Worm (Caenorhabditis elegans) whole organism, young adult: Measurements from ENCODE around the gene W02B3.3.
A peak's percentile ranks its signal among the peaks of the same experiment; 100 is the strongest.

Experiments
- B0261.1 ChIP-seq: sonication (generic microtip); optimal IDR thresholded peaks from 2 replicates; lab custom pipeline; 2016; ENCODE audit warnings: mild to moderate bottlenecking, missing genetic modification characterization, moderate library complexity, missing compliant biosample characterization
- F10E7.11 ChIP-seq: sonication (generic microtip); optimal IDR thresholded peaks from 2 replicates; lab custom pipeline; 2017; ENCODE audit warnings: mild to moderate bottlenecking, missing genetic modification characterization, moderate library complexity, missing compliant biosample characterization
- F39B2.1 ChIP-seq: fragments of 200-800 bp; sonication (Bioruptor generic); IDR thresholded peaks from 2 replicates; pipeline ENCODE4 v1.3.6; 2022; ENCODE audit warnings: missing genetic modification reagents, missing genetic modification characterization, missing compliant biosample characterization
- ama-1 ChIP-seq, 3 experiments: fragments of 150-350 bp in 1 of 3; sonication (generic microtip) in 2 of 3; optimal IDR thresholded peaks; 2 replicates each; lab custom pipeline; 2014 to 2018; ENCODE audit warnings: missing biosample characterization in 2 of 3, missing genetic modification characterization in 2 of 3, missing genetic modification reagents in 2 of 3
- aptf-3 ChIP-seq: fragments of 200-800 bp; sonication (Bioruptor generic); IDR thresholded peaks from 2 replicates; pipeline ENCODE4 v1.3.6; 2022; ENCODE audit warnings: missing genetic modification characterization, missing compliant biosample characterization
- bed-1 ChIP-seq: fragments of 200-800 bp; sonication (Bioruptor generic); IDR thresholded peaks from 2 replicates; pipeline ENCODE4 v1.3.6; 2022; ENCODE audit warnings: missing genetic modification reagents, missing genetic modification characterization, missing compliant biosample characterization
- hsf-1 ChIP-seq: fragments of 200-800 bp; sonication (Bioruptor generic); IDR thresholded peaks from 2 replicates; pipeline ENCODE4 v1.3.6; 2022; ENCODE audit warnings: missing genetic modification reagents, missing genetic modification characterization, missing compliant biosample characterization
- let-526 ChIP-seq: fragments of 200-800 bp; sonication (Bioruptor generic); IDR thresholded peaks from 2 replicates; pipeline ENCODE4 v1.3.6; 2022; ENCODE audit warnings: missing genetic modification reagents, missing genetic modification characterization, missing compliant biosample characterization
- madf-10 ChIP-seq: sonication (generic microtip); optimal IDR thresholded peaks from 2 replicates; lab custom pipeline; 2016; ENCODE audit warnings: mild to moderate bottlenecking, missing genetic modification characterization, missing compliant biosample characterization
- nfya-2 ChIP-seq: fragments of 200-800 bp; sonication (Bioruptor generic); IDR thresholded peaks from 2 replicates; pipeline ENCODE4 v1.3.6; 2022; ENCODE audit warnings: missing genetic modification reagents, missing genetic modification characterization, missing compliant biosample characterization

DNA sequence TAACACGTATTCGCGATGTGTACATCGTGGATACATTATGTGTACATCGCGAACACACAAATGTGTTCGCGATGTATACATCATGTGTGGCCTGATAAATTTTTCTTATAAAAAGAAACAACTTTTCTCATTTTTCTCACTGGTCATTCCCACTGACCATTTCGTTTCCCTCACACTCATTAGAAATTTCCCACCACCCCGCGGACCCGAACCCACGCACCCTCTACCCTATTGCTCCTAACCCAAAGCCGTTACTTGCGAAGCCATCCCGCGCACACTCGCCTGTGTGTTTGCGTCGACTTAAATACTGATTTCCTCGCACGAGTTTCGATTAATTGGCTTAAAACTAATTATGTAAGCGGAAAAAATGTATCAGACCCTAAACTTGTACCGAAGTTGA lies 30.6 kb upstream of the W02B3.3 start:
- no peak for TF ChIP-seq aptf-3 (GFP tag; lab: Robert Waterston, UW)
- no peak; the same call in 1 of the 2 replicates for TF ChIP-seq hsf-1 (GFP tag; lab: Robert Waterston, UW)
- no peak for TF ChIP-seq ama-1 (optimal IDR thresholded peaks at IDR 0.05; lab: Kevin White, UChicago)
- TF ChIP-seq ama-1 (GFP tag; optimal IDR thresholded peaks at IDR 0.05; lab: Kevin White, UChicago) = peak; percentile 40 to 43
- TF ChIP-seq bed-1 = peak; percentile 68; the same call in 1 of the 2 replicates
- TF ChIP-seq F10E7.11 (tag; lab: Kevin White, UChicago) = no peak
- 0 out of 2 replicates have a peak, but pooled peaks have one; percentile 59 for TF ChIP-seq F39B2.1 (GFP tag; lab: Robert Waterston, UW)
- TF ChIP-seq let-526 = no peak
- no peak for TF ChIP-seq nfya-2 (GFP tag; lab: Robert Waterston, UW)
- peak; percentile 64 for TF ChIP-seq B0261.1 (tag; lab: Kevin White, UChicago)
- TF ChIP-seq madf-10 (tag; lab: Kevin White, UChicago) = peak; percentile 6
